Worm (Caenorhabditis elegans): ENCODE data around the gene fbxb-55.
A peak's percentile ranks its signal among the peaks of the same experiment; 100 is the strongest.

DNA sequence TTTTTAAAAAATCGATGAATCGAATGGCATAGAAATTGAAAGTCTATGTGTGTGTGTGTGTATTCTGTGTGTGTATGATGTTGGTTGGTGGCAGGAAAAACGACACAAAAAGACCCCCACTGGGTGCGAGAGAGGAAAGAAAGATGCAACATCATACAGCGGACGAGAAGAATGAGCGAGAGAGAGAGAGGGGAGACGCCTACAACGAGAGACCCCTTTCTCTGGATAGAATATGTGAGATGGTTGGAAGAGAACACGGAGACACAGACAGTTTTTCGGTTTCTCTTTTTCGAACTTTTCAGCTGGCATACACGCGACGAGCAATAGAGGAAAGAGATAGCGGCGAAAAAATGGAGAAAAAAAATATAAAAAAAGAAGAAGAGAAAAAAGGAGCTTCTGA, 48.7 kb upstream of the fbxb-55 start:
- TF ChIP-seq nhr-76 (tag; optimal IDR thresholded peaks at IDR 0.05) (no peak), mep-1 (tag; optimal IDR thresholded peaks at IDR 0.05) (peak; percentile 32), mls-2 (tag; optimal IDR thresholded peaks at IDR 0.05) (no peak), unc-39 (tag; optimal IDR thresholded peaks at IDR 0.05) (no peak), unc-62 (GFP tag; optimal IDR thresholded peaks at IDR 0.05) (peak; percentile 60), lsy-2 (tag; optimal IDR thresholded peaks at IDR 0.05) (no peak), nhr-12 (tag; optimal IDR thresholded peaks at IDR 0.05) (no peak), mab-5 (tag; optimal IDR thresholded peaks at IDR 0.05) (no peak), ztf-11 (tag; optimal IDR thresholded peaks at IDR 0.05) (no peak)
